Fruit fly (Drosophila melanogaster): Measurements from ENCODE around the gene FASN1.

- TF ChIP-seq dmrt11E (tag; optimal IDR thresholded peaks at IDR 0.05) (no peak), Nf-YB (GFP tag; optimal IDR thresholded peaks at IDR 0.05) (no peak), ttk (GFP tag; IDR thresholded peaks at IDR 0.05) (no peak), sr (GFP tag; IDR thresholded peaks at IDR 0.05) (no peak), tap (tag; optimal IDR thresholded peaks at IDR 0.05) (no peak), dm (GFP tag; optimal IDR thresholded peaks at IDR 0.05) (no peak), CG8924 (tag; optimal IDR thresholded peaks at IDR 0.05) (no peak)
These were observed 11.5 kb upstream of the FASN1 start for dm6 chr2L:3044660-3045504.
